Worm (Caenorhabditis elegans) whole organism, L2 larva: ENCODE data around the gene mrpl-55.

Experiments used
- C34F6.9 ChIP-seq: fragments of 150-350 bp; optimal IDR thresholded peaks from 2 replicates; lab custom pipeline; 2014; ENCODE audit warnings: missing biosample characterization, missing genetic modification characterization
- F13H6.1 ChIP-seq: sonication (generic microtip); optimal IDR thresholded peaks from 2 replicates; lab custom pipeline; 2016; ENCODE audit warnings: missing genetic modification characterization, missing compliant biosample characterization
- ZK546.5 ChIP-seq: sonication (generic microtip); optimal IDR thresholded peaks from 2 replicates; lab custom pipeline; 2017; ENCODE audit warnings: missing biosample characterization, missing genetic modification characterization
- aly-2 ChIP-seq: fragments of 150-350 bp; optimal IDR thresholded peaks from 2 replicates; lab custom pipeline; 2014; ENCODE audit warnings: missing biosample characterization, missing genetic modification characterization
- ama-1 ChIP-seq: fragments of 150-350 bp; optimal IDR thresholded peaks from 2 replicates; lab custom pipeline; 2018; ENCODE audit warnings: inconsistent platforms
- ceh-16 ChIP-seq: fragments of 150-350 bp; optimal IDR thresholded peaks from 2 replicates; lab custom pipeline; 2014; ENCODE audit warnings: missing biosample characterization, missing genetic modification characterization
- egl-27 ChIP-seq: sonication (generic microtip); optimal IDR thresholded peaks from 3 replicates; lab custom pipeline; 2017; ENCODE audit warnings: missing biosample characterization, missing genetic modification reagents, missing genetic modification characterization
- elt-1 ChIP-seq: fragments of 150-350 bp; optimal IDR thresholded peaks from 2 replicates; lab custom pipeline; 2014; ENCODE audit warnings: missing biosample characterization, missing genetic modification characterization
- fos-1 ChIP-seq: fragments of 150-350 bp; optimal IDR thresholded peaks from 2 replicates; lab custom pipeline; 2014; ENCODE audit warnings: missing biosample characterization, missing genetic modification characterization
- gmeb-1 ChIP-seq: fragments of 150-350 bp; optimal IDR thresholded peaks from 2 replicates; lab custom pipeline; 2014; ENCODE audit warnings: missing biosample characterization, missing genetic modification characterization
- lin-13 ChIP-seq: fragments of 150-350 bp; optimal IDR thresholded peaks from 2 replicates; lab custom pipeline; 2014; ENCODE audit warnings: missing biosample characterization, missing genetic modification reagents, missing genetic modification characterization
- lin-39 ChIP-seq: fragments of 150-350 bp; optimal IDR thresholded peaks from 2 replicates; lab custom pipeline; 2014; ENCODE audit warnings: missing biosample characterization, missing genetic modification reagents, missing genetic modification characterization
- lsy-2 ChIP-seq, 2 experiments: fragments of 150-350 bp in 1 of 2; sonication (generic microtip) in 1 of 2; optimal IDR thresholded peaks; 2 replicates each; lab custom pipeline; 2014 to 2017; ENCODE audit warnings: missing biosample characterization in 2 of 2, missing genetic modification characterization in 2 of 2
- mab-5 ChIP-seq: fragments of 150-350 bp; optimal IDR thresholded peaks from 2 replicates; lab custom pipeline; 2014; ENCODE audit warnings: missing biosample characterization, missing genetic modification characterization
- nhr-10 ChIP-seq: sonication (generic microtip); optimal IDR thresholded peaks from 2 replicates; lab custom pipeline; 2017; ENCODE audit warnings: missing biosample characterization, missing genetic modification characterization
- nhr-11 ChIP-seq: fragments of 150-350 bp; optimal IDR thresholded peaks from 2 replicates; lab custom pipeline; 2014; ENCODE audit warnings: missing biosample characterization, missing genetic modification characterization
- nhr-12 ChIP-seq: fragments of 150-350 bp; optimal IDR thresholded peaks from 2 replicates; lab custom pipeline; 2014; ENCODE audit warnings: missing biosample characterization, missing genetic modification characterization
- nhr-129 ChIP-seq: fragments of 150-350 bp; optimal IDR thresholded peaks from 2 replicates; lab custom pipeline; 2014; ENCODE audit warnings: missing biosample characterization, missing genetic modification characterization
- nhr-237 ChIP-seq: fragments of 150-350 bp; optimal IDR thresholded peaks from 2 replicates; lab custom pipeline; 2014; ENCODE audit warnings: missing biosample characterization, missing genetic modification characterization
- nhr-25 ChIP-seq: fragments of 150-350 bp; sonication (generic microtip); optimal IDR thresholded peaks from 3 replicates; lab custom pipeline; 2014; ENCODE audit warnings: missing biosample characterization, missing genetic modification characterization
- nhr-6 ChIP-seq: fragments of 150-350 bp; optimal IDR thresholded peaks from 2 replicates; lab custom pipeline; 2014; ENCODE audit warnings: missing biosample characterization, missing genetic modification characterization
- peb-1 ChIP-seq: fragments of 150-350 bp; optimal IDR thresholded peaks from 2 replicates; lab custom pipeline; 2014; ENCODE audit warnings: missing biosample characterization, missing genetic modification characterization
- sem-4 ChIP-seq: fragments of 150-350 bp; optimal IDR thresholded peaks from 2 replicates; lab custom pipeline; 2014; ENCODE audit warnings: missing biosample characterization, missing genetic modification reagents, missing genetic modification characterization
- sma-9 ChIP-seq, 2 experiments: fragments of 150-350 bp in 1 of 2; sonication (generic microtip) in 1 of 2; optimal IDR thresholded peaks; 2 replicates each; lab custom pipeline; 2014 to 2016; ENCODE audit warnings: missing genetic modification characterization in 2 of 2, mild to moderate bottlenecking in 1 of 2, missing biosample characterization in 1 of 2, missing compliant biosample characterization in 1 of 2, missing genetic modification reagents in 1 of 2, moderate library complexity in 1 of 2
- unc-55 ChIP-seq: fragments of 150-350 bp; sonication (generic microtip); optimal IDR thresholded peaks from 3 replicates; lab custom pipeline; 2014; ENCODE audit warnings: missing biosample characterization, missing genetic modification reagents, missing genetic modification characterization
- ztf-1 ChIP-seq: fragments of 200-800 bp; sonication (Bioruptor generic); conservative IDR thresholded peaks from 2 replicates; pipeline ENCODE4 v1.3.6; 2022; ENCODE audit warnings: missing genetic modification characterization, missing compliant biosample characterization
- ztf-4 ChIP-seq: fragments of 150-350 bp; optimal IDR thresholded peaks from 2 replicates; lab custom pipeline; 2014; ENCODE audit warnings: missing biosample characterization, missing genetic modification characterization

mrpl-55 gene

DNA sequence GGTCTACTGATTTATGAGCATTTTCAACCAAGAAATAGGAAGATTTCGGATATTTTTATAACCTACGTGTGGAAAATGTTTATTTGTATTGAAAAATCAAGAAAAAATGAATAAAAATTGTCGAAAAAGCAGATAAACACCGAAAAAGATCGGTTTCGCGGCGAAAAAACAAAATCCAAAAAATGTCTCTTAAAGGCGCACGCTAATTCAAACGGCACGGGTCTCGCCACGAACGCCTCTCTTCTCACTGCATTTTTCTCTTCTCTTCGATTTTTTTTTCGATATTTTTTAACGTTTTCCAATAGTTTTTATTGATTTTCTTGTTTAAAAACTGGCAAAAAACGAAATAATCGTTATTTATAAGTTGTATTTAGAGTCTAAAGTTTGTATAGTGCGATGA is 18.2 kb upstream of the mrpl-55 start (continued):
- no peak for TF ChIP-seq ama-1 (lab: Kevin White, UChicago)
- TF ChIP-seq nhr-237 (tag; lab: Kevin White, UChicago) = no peak

DNA sequence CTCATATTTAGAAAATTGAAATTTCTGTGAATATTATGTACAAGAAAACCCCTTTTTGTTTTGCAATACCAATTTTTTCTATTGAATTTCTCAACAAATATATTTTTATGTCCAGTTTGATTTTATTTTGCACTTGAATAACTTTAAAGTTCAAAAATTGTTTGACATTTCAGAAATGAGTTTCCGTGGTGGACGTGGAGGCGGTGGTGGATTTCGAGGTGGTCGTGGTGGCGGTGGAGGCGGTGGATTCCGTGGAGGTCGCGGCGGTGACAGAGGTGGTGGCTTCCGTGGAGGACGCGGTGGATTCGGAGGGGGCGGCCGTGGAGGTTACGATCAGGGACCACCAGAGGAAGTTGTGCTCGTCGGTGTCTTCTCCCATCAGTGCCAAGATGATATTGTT is 17.8 kb upstream of the mrpl-55 start, which contains the start of gene garr-1:
Gene garr-1 (plus strand): TSS at position 174 of the 400 bp plus-strand sequence.
- TF ChIP-seq ceh-16 (tag; lab: Kevin White, UChicago) (no peak), lin-13 (GFP tag; lab: Kevin White, UChicago) (no peak), peb-1 (no peak)
- TF ChIP-seq, all 48 proteins: peak for 0

DNA sequence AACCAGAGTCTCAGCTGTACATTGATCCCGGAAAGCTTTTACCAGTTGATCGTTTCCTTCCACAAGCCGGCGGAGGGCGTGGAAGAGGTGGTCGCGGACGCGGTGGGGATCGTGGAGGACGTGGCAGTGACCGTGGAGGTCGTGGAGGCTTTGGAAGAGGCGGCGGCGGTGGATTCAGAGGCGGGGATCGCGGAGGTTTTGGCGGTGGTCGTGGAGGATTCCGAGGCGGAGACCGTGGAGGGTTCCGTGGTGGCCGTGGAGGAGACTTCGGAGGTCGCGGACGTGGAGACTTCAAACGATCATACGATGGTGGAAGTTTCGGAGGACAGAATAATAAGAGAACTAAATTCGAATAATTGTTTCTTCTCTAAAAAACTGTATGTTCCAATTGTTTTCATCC is 17.2 kb upstream of the mrpl-55 start:
- no peak for TF ChIP-seq nhr-12 (tag; lab: Kevin White, UChicago)
- TF ChIP-seq nhr-10 = no peak
- TF ChIP-seq lin-13 (GFP tag; lab: Kevin White, UChicago) = no peak
- TF ChIP-seq, all 48 proteins: peak for 0

DNA sequence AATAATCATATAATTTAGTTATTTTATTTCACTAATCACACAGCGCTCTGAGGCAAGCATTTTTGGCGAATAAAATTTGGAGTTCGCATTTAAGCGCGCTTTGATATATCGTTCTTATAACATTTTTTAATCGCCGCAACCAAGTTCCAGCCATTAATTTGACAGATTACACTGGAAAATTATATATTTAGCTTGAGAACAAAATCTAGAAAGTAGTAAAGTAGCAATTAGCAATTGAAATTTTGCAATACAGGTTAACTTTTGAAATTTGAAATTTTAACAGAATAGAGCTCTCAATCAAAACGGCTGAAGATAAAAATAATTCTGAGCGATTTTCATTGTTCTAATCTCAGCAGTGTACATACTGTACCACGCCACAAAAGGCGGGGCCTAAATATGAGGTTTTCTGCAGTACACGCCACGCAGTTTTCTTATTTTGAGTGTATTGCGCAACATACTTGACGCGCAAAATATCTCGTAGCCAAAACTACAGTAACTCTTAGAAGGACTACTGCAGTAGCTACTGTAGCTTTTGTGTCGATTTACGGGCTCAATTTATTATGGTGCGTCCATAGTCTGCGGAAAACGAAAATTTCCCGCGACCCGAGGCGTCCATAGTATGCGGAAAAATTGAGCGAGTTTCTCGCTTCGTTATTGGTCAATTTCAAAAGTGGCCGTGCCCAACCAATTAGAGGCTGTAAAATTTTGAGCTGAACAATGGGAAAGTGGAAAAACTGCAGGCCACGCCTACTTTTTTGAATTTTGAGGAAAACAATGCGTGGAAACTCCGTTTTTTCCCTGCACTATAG is 16.5 kb upstream of the mrpl-55 start:
- no peak for TF ChIP-seq fos-1 (tag; lab: Kevin White, UChicago)
- no peak for TF ChIP-seq nhr-12 (tag; lab: Kevin White, UChicago)
- no peak for TF ChIP-seq nhr-10
- no peak for TF ChIP-seq ama-1 (lab: Kevin White, UChicago)
- TF ChIP-seq nhr-129 (tag; lab: Kevin White, UChicago) = no peak
- TF ChIP-seq, all 48 proteins: peak for 0

DNA sequence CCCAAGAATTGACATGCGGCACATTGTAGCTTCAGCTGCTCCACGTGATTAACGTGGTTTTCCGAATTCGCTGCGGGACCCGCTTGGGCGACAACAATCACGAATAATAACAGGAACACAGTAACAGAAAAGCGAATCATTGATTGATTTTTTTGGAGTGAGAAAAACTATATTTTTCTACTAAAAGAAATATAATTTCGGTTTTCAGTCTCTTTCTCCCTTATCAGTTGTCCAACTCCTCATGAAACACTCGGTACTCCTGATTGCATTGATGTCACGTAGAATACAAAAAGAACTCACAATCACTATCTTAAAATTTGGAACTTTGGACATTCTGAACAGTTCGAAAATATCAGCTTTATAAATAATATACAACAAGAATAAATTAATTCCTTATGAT is 14.9 kb upstream of the mrpl-55 start, which contains the start of gene Y66H1A.5:
Gene Y66H1A.5 (minus strand): TSS at position 265 of the 400 bp plus-strand sequence.
- TF ChIP-seq lin-13 (GFP tag; lab: Kevin White, UChicago) (no peak), ZK546.5 (no peak), nhr-6 (no peak), nhr-25 (tag; lab: Kevin White, UChicago) (no peak), fos-1 (tag; lab: Kevin White, UChicago) (peak; percentile 57)

DNA sequence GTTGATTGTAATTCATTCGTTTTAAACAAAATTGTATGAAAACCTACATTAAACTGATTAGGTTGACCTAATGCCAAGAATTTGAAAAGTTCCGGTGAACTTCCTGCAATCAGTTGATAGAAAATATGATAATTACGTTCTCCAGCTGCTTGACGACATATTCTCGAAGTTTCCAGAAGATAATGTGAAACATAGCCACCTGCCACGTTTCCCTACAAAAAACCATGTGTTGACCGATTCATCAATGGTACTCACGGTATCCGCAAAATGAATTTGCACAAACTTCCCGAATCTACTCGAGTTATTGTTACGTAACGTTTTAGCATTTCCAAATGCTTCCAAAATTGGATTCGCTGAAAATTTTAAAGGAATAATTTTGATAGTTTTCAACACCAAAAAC is 5.4 kb upstream of the mrpl-55 start:
- no peak for TF ChIP-seq ceh-16 (tag; lab: Kevin White, UChicago)
- TF ChIP-seq F13H6.1 (tag; lab: Kevin White, UChicago) = no peak
- TF ChIP-seq lsy-2 (tag; optimal IDR thresholded peaks at IDR 0.05; lab: Kevin White, UChicago) = no peak
- TF ChIP-seq gmeb-1 (tag; lab: Kevin White, UChicago) = no peak
- no peak for TF ChIP-seq nhr-12 (tag; lab: Kevin White, UChicago)
- TF ChIP-seq egl-27 = no peak
- no peak for TF ChIP-seq fos-1 (tag; lab: Kevin White, UChicago)
- TF ChIP-seq mab-5 (tag; lab: Kevin White, UChicago) = no peak
- no peak for TF ChIP-seq sem-4 (tag; lab: Kevin White, UChicago)
- no peak for TF ChIP-seq elt-1 (tag; lab: Kevin White, UChicago)
- no peak for TF ChIP-seq aly-2 (tag; lab: Kevin White, UChicago)
- no peak for TF ChIP-seq lin-13 (GFP tag; lab: Kevin White, UChicago)
- no peak for TF ChIP-seq nhr-6
- TF ChIP-seq unc-55 (GFP tag; lab: Kevin White, UChicago) = no peak
- TF ChIP-seq ztf-4 (tag; lab: Kevin White, UChicago) = no peak

DNA sequence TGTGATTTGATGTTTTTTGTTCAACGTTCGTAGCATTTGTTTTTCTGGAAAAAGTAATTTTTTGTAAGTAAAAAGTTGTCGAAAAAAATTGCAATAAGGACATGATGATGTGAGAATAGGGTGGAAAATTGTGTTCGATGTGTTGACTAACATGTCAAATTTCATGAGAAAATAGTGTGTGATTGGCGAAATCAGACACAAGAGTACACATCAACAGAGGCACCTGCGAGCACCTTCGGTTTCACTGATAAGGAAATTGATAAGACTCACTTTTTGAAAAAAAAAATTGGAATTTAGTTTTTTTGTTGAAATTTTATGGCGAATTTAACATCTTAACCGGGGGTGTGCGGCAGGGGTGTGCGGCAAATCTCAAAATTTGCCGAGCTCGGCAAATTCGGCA is 3.3 kb upstream of the mrpl-55 start, which contains the start of gene hum-8:
Gene hum-8 (minus strand): TSS at position 46 of the 400 bp plus-strand sequence.
- TF ChIP-seq mab-5 (tag; lab: Kevin White, UChicago) (no peak), sma-9 (GFP tag; optimal IDR thresholded peaks at IDR 0.05; lab: Kevin White, UChicago) (no peak), sma-9 (tag; optimal IDR thresholded peaks at IDR 0.05; lab: Kevin White, UChicago) (no peak), lin-39 (no peak), C34F6.9 (no peak), fos-1 (tag; lab: Kevin White, UChicago) (peak; percentile 91), nhr-11 (tag; lab: Kevin White, UChicago) (no peak), ztf-1 (GFP tag; lab: Robert Waterston, UW) (no peak)
- TF ChIP-seq, all 48 proteins: peak for 1
